Worm (Caenorhabditis elegans): ENCODE measurements around the gene C46F11.6.

C46F11.6 gene

ce11 chrIII:3670336-3670735 lies at the start of gene C46F11.6:
C46F11.6 (minus strand) TSS chrIII:3670436.
- TF ChIP-seq unc-62 (GFP tag; optimal IDR thresholded peaks at IDR 0.05 in 1 of 2) (peak in 1 of 2 experiments; percentile 58), unc-62 (tag; optimal IDR thresholded peaks at IDR 0.05) (no peak), tra-1 (GFP tag; IDR thresholded peaks at IDR 0.05) (no peak)

- TF ChIP-seq lin-38 (GFP tag; IDR thresholded peaks at IDR 0.05) (peak; percentile 75), ama-1 (optimal IDR thresholded peaks at IDR 0.05) (peak; percentile 14), unc-130 (GFP tag; optimal IDR thresholded peaks at IDR 0.05) (peak; percentile 55), mes-2 (tag; optimal IDR thresholded peaks at IDR 0.05; ENCODE audit: poor library complexity, severe bottlenecking) (peak; percentile 68), tag-97 (GFP tag; IDR thresholded peaks at IDR 0.05) (no peak)
These were observed 49.3 kb upstream of the C46F11.6 start, which contains the start of gene C14B1.8 for ce11 chrIII:3719564-3719963. C14B1.8 (minus strand) TSS chrIII:3719680.

- TF ChIP-seq R02D3.7 (tag; optimal IDR thresholded peaks at IDR 0.05) = peak; percentile 45
- TF ChIP-seq dpl-1 (GFP tag; optimal IDR thresholded peaks at IDR 0.05) = no peak
- TF ChIP-seq nhr-102 (tag; optimal IDR thresholded peaks at IDR 0.05) = no peak
- TF ChIP-seq lin-38 (GFP tag; IDR thresholded peaks at IDR 0.05) = peak; percentile 63
- TF ChIP-seq pha-4 (GFP tag; IDR thresholded peaks at IDR 0.05) = no peak
- no peak for TF ChIP-seq pha-4 (tag; optimal IDR thresholded peaks at IDR 0.05)
- no peak for TF ChIP-seq madf-9 (GFP tag; conservative IDR thresholded peaks at IDR 0.05)
- TF ChIP-seq dmd-6 (GFP tag; IDR thresholded peaks at IDR 0.05) = no peak
These were observed 45.9 kb upstream of the C46F11.6 start for ce11 chrIII:3716073-3716659.

ce11 chrIII:3713163-3713562 lies 42.9 kb upstream of the C46F11.6 start, which contains the start of gene nrde-1:
nrde-1 (plus strand) TSS chrIII:3713463.
- TF ChIP-seq nhr-48 (tag; optimal IDR thresholded peaks at IDR 0.05) = no peak
- no peak for TF ChIP-seq hif-1 (tag; optimal IDR thresholded peaks at IDR 0.05)
- TF ChIP-seq F44E2.7 (GFP tag; IDR thresholded peaks at IDR 0.05) = no peak
- TF ChIP-seq F26F4.8 (GFP tag; conservative IDR thresholded peaks at IDR 0.05) = no peak
- TF ChIP-seq gei-8 (GFP tag; optimal IDR thresholded peaks at IDR 0.05) = no peak
- TF ChIP-seq nhr-25 (tag; optimal IDR thresholded peaks at IDR 0.05; ENCODE audit: borderline replicate concordance, insufficient read depth) = no peak
- no peak for TF ChIP-seq D1046.2 (GFP tag; IDR thresholded peaks at IDR 0.05)
- TF ChIP-seq Y48G9A.11 (GFP tag; IDR thresholded peaks at IDR 0.05) = no peak
- TF ChIP-seq daf-19 (GFP tag; conservative IDR thresholded peaks at IDR 0.05) = no peak
- TF ChIP-seq pha-4 (GFP tag; IDR thresholded peaks at IDR 0.05) = no peak
- TF ChIP-seq pha-4 (tag; optimal IDR thresholded peaks at IDR 0.05) = no peak
- TF ChIP-seq lsy-2 (tag; optimal IDR thresholded peaks at IDR 0.05) = no peak
- TF ChIP-seq ztf-7 (tag; optimal IDR thresholded peaks at IDR 0.05) = no peak

- TF ChIP-seq ces-1 (GFP tag; optimal IDR thresholded peaks at IDR 0.05) = no peak
These were observed 38.8 kb upstream of the C46F11.6 start, which contains the start of gene alkb-8 for ce11 chrIII:3709030-3709429. alkb-8 (plus strand) TSS chrIII:3709330.

- no peak for TF ChIP-seq spr-1 (tag; optimal IDR thresholded peaks at IDR 0.05)
- TF ChIP-seq nhr-28 (tag; optimal IDR thresholded peaks at IDR 0.05) = no peak
- no peak for TF ChIP-seq daf-16 (GFP tag; optimal IDR thresholded peaks at IDR 0.05)
- TF ChIP-seq daf-16 (tag; optimal IDR thresholded peaks at IDR 0.05) = no peak
- TF ChIP-seq ceh-44 (GFP tag; IDR thresholded peaks at IDR 0.05) = no peak
- TF ChIP-seq hlh-11 (tag; optimal IDR thresholded peaks at IDR 0.05) = no peak
- TF ChIP-seq vab-7 (GFP tag; IDR thresholded peaks at IDR 0.05) = no peak
- TF ChIP-seq php-3 (GFP tag; IDR thresholded peaks at IDR 0.05) = no peak
- no peak for TF ChIP-seq ZK546.5 (tag; optimal IDR thresholded peaks at IDR 0.05)
- TF ChIP-seq T20F7.1 (GFP tag; optimal IDR thresholded peaks at IDR 0.05) = no peak
- no peak for TF ChIP-seq ztf-7 (tag; optimal IDR thresholded peaks at IDR 0.05)
These were observed 36.4 kb upstream of the C46F11.6 start, which contains the start of gene dph-1 for ce11 chrIII:3706586-3706985. dph-1 (plus strand) TSS chrIII:3706886.

Measured in whole organism, L4 larva.